Fruit fly (Drosophila melanogaster): ENCODE data around the gene hh.

The hh gene

DNA sequence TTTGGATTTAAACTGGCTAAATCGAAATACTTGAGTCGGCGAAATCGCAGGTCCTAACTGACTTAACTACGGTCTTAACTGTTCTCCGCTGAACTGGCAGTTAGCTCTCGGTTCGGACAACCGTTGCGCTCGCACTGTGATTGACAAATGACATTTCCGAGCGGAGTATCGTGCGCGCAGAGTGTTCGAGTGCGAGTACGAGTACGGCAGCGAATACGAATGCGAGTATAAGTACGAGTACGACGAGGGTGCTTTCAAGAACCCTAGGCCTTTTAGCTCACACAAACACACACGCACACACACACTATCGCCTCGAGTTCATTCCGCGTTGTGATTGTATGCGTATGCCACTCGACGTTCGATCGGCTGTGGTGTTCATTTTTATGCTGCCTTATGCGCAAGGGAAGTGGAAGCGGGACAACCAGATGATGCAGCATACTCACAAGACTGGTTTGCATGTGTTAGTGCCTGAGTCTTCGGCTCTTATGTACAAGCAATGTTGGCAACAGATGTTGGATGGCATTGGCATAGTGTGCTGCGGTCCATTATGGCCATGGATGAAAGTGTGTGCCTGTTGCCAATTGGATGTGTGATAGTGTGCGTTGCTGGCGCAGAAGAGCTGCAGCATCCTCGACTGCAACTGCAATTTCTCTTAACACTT lies at the start of gene hh:
TSS of gene hh (minus strand) at position 229 of the 661 bp plus-strand sequence.
- no peak for TF ChIP-seq CG18476 (GFP tag; optimal IDR thresholded peaks at IDR 0.05)
- TF ChIP-seq CG13424 (tag; optimal IDR thresholded peaks at IDR 0.05), result no peak
- no peak for TF ChIP-seq CG42726 (GFP tag; IDR thresholded peaks at IDR 0.05; ENCODE audit: partially characterized antibody)
- no peak for TF ChIP-seq CG10979 (tag; optimal IDR thresholded peaks at IDR 0.05)
- no peak for TF ChIP-seq ewg (GFP tag; optimal IDR thresholded peaks at IDR 0.05)
- no peak for TF ChIP-seq CG12744 (GFP tag; optimal IDR thresholded peaks at IDR 0.05)
- 0 out of 2 replicates have a peak, but pooled peaks have one; percentile 24 for TF ChIP-seq bbx (GFP tag; IDR thresholded peaks at IDR 0.05; ENCODE audit: partially characterized antibody)
- no peak for TF ChIP-seq CG4707 (GFP tag; optimal IDR thresholded peaks at IDR 0.05)
- no peak for TF ChIP-seq Mes4 (GFP tag; optimal IDR thresholded peaks at IDR 0.05)
- TF ChIP-seq shn (GFP tag; optimal IDR thresholded peaks at IDR 0.05), result no peak
- TF ChIP-seq Chrac-16 (GFP tag; optimal IDR thresholded peaks at IDR 0.05), result no peak
- TF ChIP-seq dimm (GFP tag; IDR thresholded peaks at IDR 0.05), result no peak
- TF ChIP-seq oc (tag; optimal IDR thresholded peaks at IDR 0.05), result peak; percentile 24
- no peak for TF ChIP-seq Xrp1 (GFP tag; IDR thresholded peaks at IDR 0.05)
- TF ChIP-seq CG5180 (GFP tag; optimal IDR thresholded peaks at IDR 0.05), result peak; percentile 54
- TF ChIP-seq her (GFP tag; optimal IDR thresholded peaks at IDR 0.05), result no peak
- TF ChIP-seq GATAe (GFP tag; conservative IDR thresholded peaks at IDR 0.05), result no peak
- no peak for TF ChIP-seq p53 (GFP tag; optimal IDR thresholded peaks at IDR 0.05)
- TF ChIP-seq fd96Cb (tag; optimal IDR thresholded peaks at IDR 0.05), result no peak
- no peak for TF ChIP-seq CG9932 (GFP tag; IDR thresholded peaks at IDR 0.05)
- TF ChIP-seq CG3847 (GFP tag; IDR thresholded peaks at IDR 0.05), result no peak
- no peak for TF ChIP-seq CG10654 (GFP tag; optimal IDR thresholded peaks at IDR 0.05)
- TF ChIP-seq CG15073 (GFP tag; optimal IDR thresholded peaks at IDR 0.05), result no peak
- no peak for TF ChIP-seq pzg (GFP tag; optimal IDR thresholded peaks at IDR 0.05)
- no peak for TF ChIP-seq Rfx (GFP tag; IDR thresholded peaks at IDR 0.05)
- TF ChIP-seq Nf-YA (GFP tag; IDR thresholded peaks at IDR 0.05), result no peak
- TF ChIP-seq vfl (GFP tag; optimal IDR thresholded peaks at IDR 0.05), result no peak
- no peak for TF ChIP-seq CG7839 (tag; optimal IDR thresholded peaks at IDR 0.05)
- no peak for TF ChIP-seq Lhr (GFP tag; optimal IDR thresholded peaks at IDR 0.05)
- no peak for TF ChIP-seq Fer1 (GFP tag; optimal IDR thresholded peaks at IDR 0.05)
- no peak for TF ChIP-seq CG10147 (GFP tag; optimal IDR thresholded peaks at IDR 0.05)
- peak; percentile 9 for TF ChIP-seq CG15514 (GFP tag; optimal IDR thresholded peaks at IDR 0.05)
- no peak for TF ChIP-seq zen2 (GFP tag; IDR thresholded peaks at IDR 0.05; ENCODE audit: partially characterized antibody)
- TF ChIP-seq ranshi (GFP tag; IDR thresholded peaks at IDR 0.05), result no peak
- no peak for TF ChIP-seq crc (GFP tag; optimal IDR thresholded peaks at IDR 0.05)
- no peak for TF ChIP-seq CG8290 (GFP tag; optimal IDR thresholded peaks at IDR 0.05)
- TF ChIP-seq CG8290 (tag; optimal IDR thresholded peaks at IDR 0.05), result peak in 1 of 2 experiments; percentile 31
- TF ChIP-seq CG2678 (tag; optimal IDR thresholded peaks at IDR 0.05), result no peak
- no peak for TF ChIP-seq Hey (tag; optimal IDR thresholded peaks at IDR 0.05)
- no peak for TF ChIP-seq Poxn (GFP tag; IDR thresholded peaks at IDR 0.05)
- no peak for TF ChIP-seq ham (GFP tag; IDR thresholded peaks at IDR 0.05)
- no peak for TF ChIP-seq lbe (GFP tag; optimal IDR thresholded peaks at IDR 0.05)
- TF ChIP-seq Tbp (GFP tag; optimal IDR thresholded peaks at IDR 0.05), result no peak
- no peak for TF ChIP-seq Ets65A (GFP tag)
- no peak for TF ChIP-seq Ada2b (GFP tag; IDR thresholded peaks at IDR 0.05)
- TF ChIP-seq kni (GFP tag; optimal IDR thresholded peaks at IDR 0.05), result peak; percentile 57
- no peak for TF ChIP-seq Gug (GFP tag; IDR thresholded peaks at IDR 0.05)
- no peak for TF ChIP-seq pum (GFP tag; optimal IDR thresholded peaks at IDR 0.05)
- TF ChIP-seq z (GFP tag; IDR thresholded peaks at IDR 0.05), result peak; percentile 91
- TF ChIP-seq gce (GFP tag; IDR thresholded peaks at IDR 0.05), result no peak
- no peak for TF ChIP-seq Eip74EF (GFP tag; optimal IDR thresholded peaks at IDR 0.05)

Measured in whole organism, embryonic.